Fruit fly (Drosophila melanogaster) whole organism, pupa: ENCODE results near the gene Phb1.

Source experiments
- CG10348 ChIP-seq: fragments of 200-800 bp; sonication (Bioruptor generic); IDR thresholded peaks from 2 replicates; pipeline ENCODE4 v1.3.6; 2022; ENCODE audit warnings: missing biosample characterization, missing genetic modification characterization
- CG12605 ChIP-seq: fragments of 200-800 bp; sonication (Bioruptor generic); IDR thresholded peaks from 2 replicates; pipeline ENCODE4 v1.3.6; 2022; ENCODE audit warnings: missing biosample characterization, missing genetic modification characterization
- CG13204 ChIP-seq: fragments of 200-800 bp; sonication (Bioruptor generic); optimal IDR thresholded peaks from 2 replicates; lab custom pipeline; 2018; ENCODE audit warnings: missing biosample characterization, mild to moderate bottlenecking, missing genetic modification characterization, moderate library complexity
- CG14655 ChIP-seq: fragments of 200-800 bp; sonication (Bioruptor generic); optimal IDR thresholded peaks from 3 replicates; lab custom pipeline; 2017; ENCODE audit warnings: mild to moderate bottlenecking, missing biosample characterization, missing genetic modification reagents, missing genetic modification characterization
- CG15710 ChIP-seq: fragments of 200-800 bp; sonication (Bioruptor generic); optimal IDR thresholded peaks from 2 replicates; lab custom pipeline; 2018; ENCODE audit warnings: missing biosample characterization, mild to moderate bottlenecking, missing genetic modification characterization, moderate library complexity
- CG17806 ChIP-seq: fragments of 200-800 bp; sonication (Bioruptor generic); optimal IDR thresholded peaks from 2 replicates; lab custom pipeline; 2018; ENCODE audit warnings: missing biosample characterization, mild to moderate bottlenecking, missing genetic modification characterization, moderate library complexity
- CG32121 ChIP-seq: fragments of 200-800 bp; sonication (Bioruptor generic); IDR thresholded peaks from 2 replicates; pipeline ENCODE4 v1.3.6; 2022; ENCODE audit warnings: missing biosample characterization, missing genetic modification characterization
- CG34367 ChIP-seq: fragments of 200-800 bp; sonication (Bioruptor generic); optimal IDR thresholded peaks from 2 replicates; lab custom pipeline; 2018; ENCODE audit warnings: missing biosample characterization, mild to moderate bottlenecking, missing genetic modification characterization
- CG4496 ChIP-seq: fragments of 200-800 bp; sonication (Bioruptor generic); IDR thresholded peaks from 3 replicates; pipeline ENCODE4 v1.3.6; 2022; ENCODE audit warnings: missing biosample characterization, missing genetic modification characterization
- CG8159 ChIP-seq: fragments of 200-800 bp; sonication (Bioruptor generic); optimal IDR thresholded peaks from 3 replicates; lab custom pipeline; 2018; ENCODE audit warnings: missing biosample characterization, mild to moderate bottlenecking, missing genetic modification characterization, moderate library complexity
- CG8301 ChIP-seq: fragments of 200-800 bp; sonication (Bioruptor generic); optimal IDR thresholded peaks from 2 replicates; lab custom pipeline; 2018; ENCODE audit warnings: missing biosample characterization, mild to moderate bottlenecking, missing genetic modification characterization
- CG9948 ChIP-seq: fragments of 200-800 bp; sonication (Bioruptor generic); optimal IDR thresholded peaks from 2 replicates; lab custom pipeline; 2018; ENCODE audit warnings: missing biosample characterization, mild to moderate bottlenecking, missing genetic modification characterization, moderate library complexity
- D1 ChIP-seq: fragments of 200-800 bp; sonication (Bioruptor generic); optimal IDR thresholded peaks from 2 replicates; lab custom pipeline; 2018; ENCODE audit warnings: missing biosample characterization, mild to moderate bottlenecking, missing genetic modification characterization, moderate library complexity
- EcR ChIP-seq: fragments of 200-800 bp; sonication (Bioruptor generic); optimal IDR thresholded peaks from 3 replicates; lab custom pipeline; 2019; ENCODE audit warnings: missing biosample characterization, missing genetic modification characterization, mild to moderate bottlenecking, moderate library complexity, missing genetic modification reagents
- Ets98B ChIP-seq: fragments of 200-800 bp; sonication (Bioruptor generic); IDR thresholded peaks from 2 replicates; pipeline ENCODE4 v1.3.6; 2022; ENCODE audit warnings: missing biosample characterization, missing genetic modification characterization
- Pif1A ChIP-seq: fragments of 200-800 bp; sonication (Bioruptor generic); optimal IDR thresholded peaks from 3 replicates; lab custom pipeline; 2016; ENCODE audit warnings: missing biosample characterization, missing genetic modification characterization
- Pif1B ChIP-seq: fragments of 200-800 bp; sonication (Bioruptor generic); optimal IDR thresholded peaks from 3 replicates; lab custom pipeline; 2016; ENCODE audit warnings: missing biosample characterization, missing genetic modification characterization
- Snoo ChIP-seq: fragments of 200-800 bp; sonication (Bioruptor generic); optimal IDR thresholded peaks from 3 replicates; lab custom pipeline; 2017; ENCODE audit warnings: missing biosample characterization, mild to moderate bottlenecking, missing genetic modification characterization, inconsistent platforms
- fd96Ca ChIP-seq: fragments of 200-800 bp; sonication (Bioruptor generic); IDR thresholded peaks from 3 replicates; pipeline ENCODE4 v1.3.6; 2022; ENCODE audit warnings: missing biosample characterization, missing genetic modification characterization
- gl ChIP-seq: fragments of 200-800 bp; sonication (Bioruptor generic); optimal IDR thresholded peaks from 2 replicates; lab custom pipeline; 2018; ENCODE audit warnings: missing biosample characterization, mild to moderate bottlenecking, missing genetic modification characterization
- rn ChIP-seq: fragments of 200-800 bp; sonication (Bioruptor generic); IDR thresholded peaks from 2 replicates; pipeline ENCODE4 v1.3.6; 2022; ENCODE audit warnings: missing biosample characterization, missing genetic modification characterization

Gene Phb1

dm6 chr2L:19159552-19160406 lies 36.1 kb upstream of the Phb1 start:
- TF ChIP-seq rn (0 out of 2 replicates have a peak, but pooled peaks have one; percentile 0), CG4496 (GFP tag; lab: Robert Waterston, UW) (peak; percentile 2; the same call in 1 of the 3 replicates), CG9948 (tag; lab: Kevin White, UChicago) (no peak)

- peak; percentile 51 for TF ChIP-seq Pif1A
- peak; percentile 67; the same call in 2 of the 3 replicates for TF ChIP-seq fd96Ca (GFP tag; lab: Robert Waterston, UW)
- TF ChIP-seq CG13204 = no peak
- peak; percentile 55 for TF ChIP-seq CG32121
- TF ChIP-seq Pif1B (GFP tag; lab: Kevin White, UChicago) = peak; percentile 10
- TF ChIP-seq CG34367 = no peak
- TF ChIP-seq CG8301 (tag; lab: Kevin White, UChicago) = peak; percentile 61
- no peak for TF ChIP-seq CG12605 (GFP tag; lab: Robert Waterston, UW)
- peak; percentile 26 for TF ChIP-seq CG9948 (tag; lab: Kevin White, UChicago)
- TF ChIP-seq Snoo (tag; lab: Kevin White, UChicago) = peak; percentile 27
- TF ChIP-seq CG4496 (GFP tag; lab: Robert Waterston, UW) = peak; percentile 61
- TF ChIP-seq EcR (GFP tag; lab: Kevin White, UChicago) = peak; percentile 43
- peak; percentile 29 for TF ChIP-seq CG15710
- no peak for TF ChIP-seq D1 (tag; lab: Kevin White, UChicago)
- peak; percentile 43; the same call in 1 of the 2 replicates for TF ChIP-seq Ets98B (GFP tag; lab: Robert Waterston, UW)
- peak; percentile 53 for TF ChIP-seq CG8159 (tag; lab: Kevin White, UChicago)
- TF ChIP-seq CG14655 (GFP tag; lab: Kevin White, UChicago) = peak; percentile 70
- no peak for TF ChIP-seq CG10348 (GFP tag; lab: Robert Waterston, UW)
- no peak for TF ChIP-seq gl (tag; lab: Kevin White, UChicago)
- peak; percentile 33 for TF ChIP-seq CG17806 (tag; lab: Kevin White, UChicago)
- TF ChIP-seq rn = 0 out of 2 replicates have a peak, but pooled peaks have one; percentile 21
These were observed 35.2 kb upstream of the Phb1 start for dm6 chr2L:19158679-19159551.

- TF ChIP-seq Ets98B (GFP tag; lab: Robert Waterston, UW) (peak; percentile 61; the same call in 1 of the 2 replicates), Snoo (tag; lab: Kevin White, UChicago) (peak; percentile 41), CG13204 (peak; percentile 43), CG4496 (GFP tag; lab: Robert Waterston, UW) (peak; percentile 7; the same call in 1 of the 3 replicates), CG34367 (peak; percentile 6), EcR (GFP tag; lab: Kevin White, UChicago) (peak; percentile 99), CG32121 (no peak; the same call in 1 of the 2 replicates), D1 (tag; lab: Kevin White, UChicago) (no peak), CG8159 (tag; lab: Kevin White, UChicago) (peak; percentile 45), CG8301 (tag; lab: Kevin White, UChicago) (no peak), rn (no peak), fd96Ca (GFP tag; lab: Robert Waterston, UW) (no peak), Pif1B (GFP tag; lab: Kevin White, UChicago) (peak; percentile 24), CG12605 (GFP tag; lab: Robert Waterston, UW) (peak; percentile 47; the same call in 1 of the 2 replicates), gl (tag; lab: Kevin White, UChicago) (no peak), Pif1A (peak; percentile 52), CG17806 (tag; lab: Kevin White, UChicago) (peak; percentile 3)
These were observed 34.5 kb upstream of the Phb1 start for dm6 chr2L:19158005-19158666.

- TF ChIP-seq CG8159 (tag; lab: Kevin White, UChicago) = no peak
- no peak for TF ChIP-seq fd96Ca (GFP tag; lab: Robert Waterston, UW)
- TF ChIP-seq D1 (tag; lab: Kevin White, UChicago) = no peak
- peak; percentile 94 for TF ChIP-seq EcR (GFP tag; lab: Kevin White, UChicago)
- no peak for TF ChIP-seq CG12605 (GFP tag; lab: Robert Waterston, UW)
- TF ChIP-seq CG14655 (GFP tag; lab: Kevin White, UChicago) = no peak
- no peak for TF ChIP-seq Pif1A
- TF ChIP-seq Pif1B (GFP tag; lab: Kevin White, UChicago) = no peak
- peak; percentile 28; the same call in 1 of the 3 replicates for TF ChIP-seq CG4496 (GFP tag; lab: Robert Waterston, UW)
These were observed 33.1 kb upstream of the Phb1 start for dm6 chr2L:19156737-19157287.
